Worm (Caenorhabditis elegans) whole organism, L1 larva: ENCODE data around the gene glrx-22.

Experiments used
- aly-2 ChIP-seq: fragments of 150-350 bp; optimal IDR thresholded peaks from 2 replicates; lab custom pipeline; 2014; ENCODE audit warnings: missing biosample characterization, missing genetic modification characterization
- blmp-1 ChIP-seq: fragments of 150-350 bp; optimal IDR thresholded peaks from 2 replicates; lab custom pipeline; 2014; ENCODE audit warnings: missing biosample characterization, missing genetic modification characterization
- fkh-10 ChIP-seq: sonication (generic microtip); optimal IDR thresholded peaks from 2 replicates; lab custom pipeline; 2017; ENCODE audit warnings: missing biosample characterization, missing genetic modification reagents, missing genetic modification characterization
- mdl-1 ChIP-seq, 2 experiments: fragments of 150-350 bp; optimal IDR thresholded peaks; 2 replicates each; lab custom pipeline; 2014 to 2017; ENCODE audit warnings: missing biosample characterization in 2 of 2, missing genetic modification characterization in 2 of 2, inconsistent platforms in 1 of 2
- mep-1 ChIP-seq: fragments of 150-350 bp; optimal IDR thresholded peaks from 2 replicates; lab custom pipeline; 2014; ENCODE audit warnings: missing biosample characterization, missing genetic modification characterization
- pqm-1 ChIP-seq: sonication (generic microtip); optimal IDR thresholded peaks from 3 replicates; lab custom pipeline; 2017; ENCODE audit warnings: missing biosample characterization, missing genetic modification characterization
- snpc-4 ChIP-seq: fragments of 150-350 bp; optimal IDR thresholded peaks from 2 replicates; lab custom pipeline; 2014; ENCODE audit warnings: missing biosample characterization, missing genetic modification characterization

- TF ChIP-seq mdl-1 (tag; optimal IDR thresholded peaks at IDR 0.05; lab: Kevin White, UChicago) (no peak), pqm-1 (tag; lab: Kevin White, UChicago) (no peak), fkh-10 (GFP tag; lab: Kevin White, UChicago) (no peak), blmp-1 (tag; lab: Kevin White, UChicago) (no peak), aly-2 (tag; lab: Kevin White, UChicago) (no peak), snpc-4 (tag; lab: Kevin White, UChicago) (no peak), mep-1 (tag; lab: Kevin White, UChicago) (no peak)
Measured at ce11 chrIV:8244112-8244511, 43.1 kb upstream of the glrx-22 start, which contains the start of gene T09A12.1.
